Worm (Caenorhabditis elegans): Measurements from ENCODE around the gene T19C3.7.

The T19C3.7 gene

DNA sequence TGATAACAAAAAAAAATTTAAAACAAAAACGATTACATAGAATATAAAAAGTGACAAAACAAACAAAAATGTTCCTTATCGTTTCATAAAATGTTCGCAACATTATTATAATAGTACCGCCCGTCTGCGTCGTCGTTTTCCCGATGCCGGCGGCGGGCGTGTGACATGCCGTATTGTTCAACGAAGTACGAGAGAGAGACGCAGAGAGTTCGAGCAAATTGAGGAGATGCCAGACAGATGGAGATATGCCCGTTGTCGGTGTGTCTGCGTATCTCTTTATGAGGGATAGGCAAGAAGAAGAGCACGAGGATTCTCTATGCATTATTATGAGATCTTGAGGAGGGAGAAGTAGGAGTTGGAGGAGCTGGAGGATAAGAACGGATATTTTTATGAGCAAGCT lies 12.2 kb downstream of the T19C3.7 start (continued):
- TF ChIP-seq grh-1 (GFP tag; IDR thresholded peaks at IDR 0.05) (0 out of 2 replicates have a peak, but pooled peaks have one; percentile 16), mep-1 (tag; optimal IDR thresholded peaks at IDR 0.05) (peak; percentile 95), lin-13 (GFP tag; optimal IDR thresholded peaks at IDR 0.05) (peak; percentile 84), elt-3 (tag; optimal IDR thresholded peaks at IDR 0.05) (peak in 3 of 6 experiments; percentile 74 to 83 (median 78)), snu-23 (GFP tag; optimal IDR thresholded peaks at IDR 0.05) (peak; percentile 95), lin-14 (GFP tag; optimal IDR thresholded peaks at IDR 0.05) (peak; percentile 100), vab-15 (tag; optimal IDR thresholded peaks at IDR 0.05) (peak; percentile 34), nhr-20 (tag; optimal IDR thresholded peaks at IDR 0.05) (peak; percentile 91), aly-2 (tag; optimal IDR thresholded peaks at IDR 0.05) (no peak), aha-1 (tag; optimal IDR thresholded peaks at IDR 0.05) (no peak), F16B12.6 (tag; optimal IDR thresholded peaks at IDR 0.05) (no peak), pax-3 (tag; optimal IDR thresholded peaks at IDR 0.05) (peak; percentile 45), fkh-4 (tag; optimal IDR thresholded peaks at IDR 0.05; ENCODE audit: borderline replicate concordance) (no peak), mab-9 (GFP tag; IDR thresholded peaks at IDR 0.05) (no peak; the same call in 1 of the 2 replicates), skn-1 (tag; optimal IDR thresholded peaks at IDR 0.05) (peak; percentile 86), egl-13 (tag; optimal IDR thresholded peaks at IDR 0.05) (peak; percentile 72), mef-2 (tag; optimal IDR thresholded peaks at IDR 0.05) (peak; percentile 55), lin-15B (tag; optimal IDR thresholded peaks at IDR 0.05) (peak; percentile 43), nhr-85 (tag) (peak; percentile 85), egl-27 (tag; optimal IDR thresholded peaks at IDR 0.05) (peak in 1 of 2 experiments; percentile 63), ceh-82 (tag; optimal IDR thresholded peaks at IDR 0.05) (peak; percentile 53 to 93 (median 71)), pag-3 (tag; optimal IDR thresholded peaks at IDR 0.05; ENCODE audit: borderline replicate concordance, insufficient read depth) (peak; percentile 86), hlh-17 (GFP tag; optimal IDR thresholded peaks at IDR 0.05; ENCODE audit: borderline replicate concordance) (no peak), swsn-7 (tag; optimal IDR thresholded peaks at IDR 0.05) (peak; percentile 89), lsy-2 (tag; optimal IDR thresholded peaks at IDR 0.05) (peak; percentile 76 to 83), nhr-77 (tag; optimal IDR thresholded peaks at IDR 0.05) (peak; percentile 86), dsc-1 (tag; optimal IDR thresholded peaks at IDR 0.05) (peak; percentile 89), C16A3.4 (tag; optimal IDR thresholded peaks at IDR 0.05) (peak; percentile 76), nhr-237 (tag; optimal IDR thresholded peaks at IDR 0.05) (peak; percentile 61), nhr-76 (tag; optimal IDR thresholded peaks at IDR 0.05) (no peak), nhr-71 (tag; optimal IDR thresholded peaks at IDR 0.05) (peak; percentile 95), isw-1 (GFP tag; IDR thresholded peaks at IDR 0.05) (peak; percentile 64), irx-1 (tag; optimal IDR thresholded peaks at IDR 0.05) (no peak), lir-3 (tag; optimal IDR thresholded peaks at IDR 0.05; ENCODE audit: poor library complexity) (peak; percentile 59), nhr-28 (tag; optimal IDR thresholded peaks at IDR 0.05) (no peak), sup-37 (GFP tag; optimal IDR thresholded peaks at IDR 0.05) (peak; percentile 28), hpl-2 (GFP tag; optimal IDR thresholded peaks at IDR 0.05) (peak; percentile 5), fkh-10 (GFP tag; optimal IDR thresholded peaks at IDR 0.05) (peak; percentile 66), mdl-1 (tag; optimal IDR thresholded peaks at IDR 0.05) (peak in 1 of 2 experiments; percentile 95), C04F5.9 (tag; optimal IDR thresholded peaks at IDR 0.05) (no peak), nhr-19 (GFP tag; conservative IDR thresholded peaks at IDR 0.05) (peak; percentile 83), ces-1 (GFP tag; optimal IDR thresholded peaks at IDR 0.05) (no peak), tlp-1 (tag; optimal IDR thresholded peaks at IDR 0.05) (no peak), tbx-2 (tag; optimal IDR thresholded peaks at IDR 0.05) (peak; percentile 82), ztf-11 (tag; optimal IDR thresholded peaks at IDR 0.05) (peak in 1 of 2 experiments; percentile 15), ceh-8 (GFP tag; optimal IDR thresholded peaks at IDR 0.05) (peak; percentile 78), hlh-4 (tag; optimal IDR thresholded peaks at IDR 0.05) (no peak), rnt-1 (tag; optimal IDR thresholded peaks at IDR 0.05) (peak; percentile 85)

All from whole organism, L1 larva.